Worm (Caenorhabditis elegans): ENCODE measurements around the gene R02F2.1.

DNA sequence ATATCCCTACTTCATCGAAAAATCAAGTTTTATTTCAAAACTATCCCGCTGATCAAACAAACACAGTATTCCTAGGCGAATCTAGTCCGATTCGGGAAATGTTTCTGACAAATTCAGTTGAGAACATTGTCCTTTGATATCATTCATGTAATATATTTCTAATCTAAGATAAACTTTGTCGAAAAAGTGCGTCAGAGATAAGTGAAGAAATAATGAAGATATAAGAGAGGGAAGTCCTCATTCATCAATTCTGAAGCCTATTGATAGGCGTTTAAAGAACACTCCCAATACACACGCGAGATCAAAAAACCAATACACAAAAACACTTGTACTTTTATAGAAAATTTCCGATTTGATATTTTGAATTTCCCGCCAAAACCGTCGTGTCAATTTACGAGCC is 36.8 kb upstream of the R02F2.1 start:
- TF ChIP-seq dao-5 (tag; optimal IDR thresholded peaks at IDR 0.05) (no peak), him-1 (tag; optimal IDR thresholded peaks at IDR 0.05) (no peak)

Data from whole organism, L4/young adult.